Worm (Caenorhabditis elegans) whole organism, L4 larva: Measurements from ENCODE around the gene dcap-1.

Experiments
- D1046.2 ChIP-seq: fragments of 200-800 bp; sonication (Bioruptor generic); IDR thresholded peaks from 2 replicates; pipeline ENCODE4 v1.3.6; 2022; ENCODE audit warnings: missing genetic modification characterization, missing compliant biosample characterization
- T26A8.4 ChIP-seq: fragments of 200-800 bp; sonication (Bioruptor generic); IDR thresholded peaks from 2 replicates; pipeline ENCODE4 v1.3.6; 2022; ENCODE audit warnings: missing genetic modification characterization, missing compliant biosample characterization
- ama-1 ChIP-seq: fragments of 150-350 bp; optimal IDR thresholded peaks from 2 replicates; lab custom pipeline; 2014; ENCODE audit warnings: inconsistent platforms, mixed read lengths
- hif-1 ChIP-seq, 2 experiments: sonication (generic microtip); optimal IDR thresholded peaks; 2 replicates each; lab custom pipeline; 2016 to 2017; ENCODE audit warnings: missing compliant biosample characterization in 2 of 2, missing genetic modification characterization in 2 of 2, missing genetic modification reagents in 2 of 2, missing genotype in 2 of 2, mild to moderate bottlenecking in 1 of 2
- mdl-1 ChIP-seq, 2 experiments: fragments of 150-350 bp in 1 of 2; sonication (generic microtip) in 1 of 2; optimal IDR thresholded peaks; 2 replicates each; lab custom pipeline; 2014 to 2017; ENCODE audit warnings: missing biosample characterization in 2 of 2, missing genetic modification characterization in 2 of 2
- mep-1 ChIP-seq: fragments of 150-350 bp; sonication (generic microtip); optimal IDR thresholded peaks from 3 replicates; lab custom pipeline; 2014; ENCODE audit warnings: missing biosample characterization, missing genetic modification characterization
- mxl-3 ChIP-seq: fragments of 200-800 bp; sonication (Bioruptor generic); optimal IDR thresholded peaks from 2 replicates; lab custom pipeline; 2018; ENCODE audit warnings: mild to moderate bottlenecking, missing genetic modification characterization, missing compliant biosample characterization
- nhr-10 ChIP-seq: fragments of 150-350 bp; optimal IDR thresholded peaks from 2 replicates; lab custom pipeline; 2014; ENCODE audit warnings: missing biosample characterization, missing genetic modification characterization
- snpc-4 ChIP-seq: fragments of 150-350 bp; optimal IDR thresholded peaks from 2 replicates; lab custom pipeline; 2014; ENCODE audit warnings: missing biosample characterization, missing genetic modification characterization

DNA sequence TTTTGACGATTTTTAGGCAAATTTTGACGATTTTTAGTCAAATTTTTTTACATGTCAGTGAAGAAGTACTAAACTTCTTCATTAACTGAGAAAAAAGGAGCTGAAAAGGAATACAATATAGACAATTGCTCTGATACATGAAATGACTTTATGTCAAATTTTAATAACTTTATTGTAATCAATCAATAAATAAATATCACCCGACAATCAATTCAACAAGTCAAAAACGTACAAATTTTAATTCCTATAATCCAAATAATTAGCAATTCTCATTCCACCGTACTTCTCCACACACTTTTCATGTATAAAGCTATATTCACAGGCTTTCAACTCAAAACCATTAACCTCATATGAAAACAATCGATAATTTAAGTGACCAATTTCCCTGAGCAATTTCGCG is 16.1 kb downstream of the dcap-1 start:
- TF ChIP-seq snpc-4 (tag; lab: Kevin White, UChicago): no peak
- TF ChIP-seq nhr-10: no peak
- no peak for TF ChIP-seq T26A8.4 (GFP tag; lab: Robert Waterston, UW)
- TF ChIP-seq hif-1 (tag; optimal IDR thresholded peaks at IDR 0.05; lab: Kevin White, UChicago): no peak
- no peak for TF ChIP-seq mep-1
- no peak for TF ChIP-seq ama-1
- no peak for TF ChIP-seq mxl-3 (GFP tag; lab: Kevin White, UChicago)
- no peak for TF ChIP-seq D1046.2
- no peak for TF ChIP-seq mdl-1 (tag; optimal IDR thresholded peaks at IDR 0.05; lab: Kevin White, UChicago)
